Worm (Caenorhabditis elegans) whole organism, early embryonic: Measurements from ENCODE around the gene nhr-99.

Experiments used
- ama-1 ChIP-seq: fragments of 150-350 bp; optimal IDR thresholded peaks from 2 replicates; lab custom pipeline; 2014
- ceh-13 ChIP-seq: fragments of 200-800 bp; sonication (Bioruptor generic); optimal IDR thresholded peaks from 2 replicates; lab custom pipeline; 2018; ENCODE audit warnings: mild to moderate bottlenecking, missing genetic modification characterization, missing compliant biosample characterization
- ets-7 ChIP-seq: sonication (generic microtip); optimal IDR thresholded peaks from 2 replicates; lab custom pipeline; 2016; ENCODE audit warnings: missing genotype, missing genetic modification characterization, missing compliant biosample characterization
- hmbx-1 ChIP-seq: sonication (generic microtip); optimal IDR thresholded peaks from 2 replicates; lab custom pipeline; 2016; ENCODE audit warnings: mild to moderate bottlenecking, missing genetic modification characterization, missing compliant biosample characterization
- hnd-1 ChIP-seq: sonication (generic microtip); optimal IDR thresholded peaks from 2 replicates; lab custom pipeline; 2016; ENCODE audit warnings: missing genetic modification characterization, missing compliant biosample characterization
- pes-1 ChIP-seq: fragments of 200-800 bp; sonication (Bioruptor generic); IDR thresholded peaks from 2 replicates; pipeline ENCODE4 v1.3.6; 2022; ENCODE audit warnings: missing genetic modification reagents, missing genetic modification characterization, missing compliant biosample characterization
- scrt-1 ChIP-seq: fragments of 200-800 bp; sonication (Bioruptor generic); IDR thresholded peaks from 2 replicates; pipeline ENCODE4 v1.3.6; 2022; ENCODE audit warnings: missing genetic modification characterization, missing compliant biosample characterization
- sea-1 ChIP-seq: fragments of 200-800 bp; sonication (Bioruptor generic); conservative IDR thresholded peaks from 2 replicates; pipeline ENCODE4 v1.3.6; 2022; ENCODE audit warnings: missing genetic modification characterization, missing compliant biosample characterization
- tbx-37 ChIP-seq: fragments of 200-800 bp; sonication (Bioruptor generic); conservative IDR thresholded peaks from 2 replicates; pipeline ENCODE4 v1.3.6; 2022; ENCODE audit warnings: missing genetic modification reagents, missing genetic modification characterization, missing compliant biosample characterization
- tra-4 ChIP-seq: sonication (generic microtip); optimal IDR thresholded peaks from 2 replicates; lab custom pipeline; 2017; ENCODE audit warnings: missing genetic modification characterization, missing compliant biosample characterization

DNA sequence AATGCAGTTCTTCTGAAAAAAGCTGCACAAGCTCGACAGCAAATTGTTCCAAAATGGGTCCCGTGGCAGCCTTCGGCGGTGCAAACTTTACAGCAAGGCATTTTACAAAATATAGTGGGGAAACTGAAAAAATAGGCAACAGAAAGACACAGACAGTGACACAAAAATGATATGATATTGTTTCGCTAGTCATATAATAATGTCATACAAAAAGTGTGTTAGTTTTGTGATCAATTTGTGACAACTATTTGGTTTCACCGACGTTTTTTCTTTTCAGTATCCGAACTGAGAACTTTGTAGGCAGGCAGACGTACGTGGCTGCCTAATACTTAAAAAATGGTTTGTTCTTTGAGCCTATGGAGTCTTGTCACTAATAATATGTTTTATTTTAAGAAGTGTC lies 44.9 kb downstream of the nhr-99 start, which contains the start of gene nhr-210:
- TF ChIP-seq ama-1 (lab: Kevin White, UChicago) (no peak), hmbx-1 (no peak), sea-1 (GFP tag; lab: Robert Waterston, UW) (no peak), pes-1 (GFP tag; lab: Robert Waterston, UW) (no peak), hnd-1 (tag; lab: Kevin White, UChicago) (no peak), ets-7 (tag; lab: Kevin White, UChicago) (no peak), tra-4 (tag; lab: Kevin White, UChicago) (no peak), ceh-13 (no peak), scrt-1 (GFP tag; lab: Robert Waterston, UW) (no peak), tbx-37 (GFP tag; lab: Robert Waterston, UW) (no peak)
